Worm (Caenorhabditis elegans) whole organism, late embryonic: ENCODE results near the gene allo-1.
"Not testable (repeated sequence)": the region's sequence is repeated elsewhere in the genome, so short reads cannot be mapped to it uniquely, and the experiment has no call there.

Experiments used
- C08G9.2 ChIP-seq: sonication (generic microtip); optimal IDR thresholded peaks from 2 replicates; lab custom pipeline; 2016; ENCODE audit warnings: mild to moderate bottlenecking, missing genetic modification characterization, moderate library complexity, missing compliant biosample characterization
- ama-1 ChIP-seq: fragments of 150-350 bp; optimal IDR thresholded peaks from 2 replicates; lab custom pipeline; 2014
- ceh-24 ChIP-seq: sonication (generic microtip); optimal IDR thresholded peaks from 2 replicates; lab custom pipeline; 2016; ENCODE audit warnings: mild to moderate bottlenecking, missing genetic modification characterization, missing compliant biosample characterization
- ceh-31 ChIP-seq: sonication (generic microtip); optimal IDR thresholded peaks from 2 replicates; lab custom pipeline; 2016; ENCODE audit warnings: missing genetic modification characterization, missing compliant biosample characterization
- ceh-9 ChIP-seq: sonication (generic microtip); optimal IDR thresholded peaks from 2 replicates; lab custom pipeline; 2016; ENCODE audit warnings: mild to moderate bottlenecking, missing genetic modification characterization, inconsistent platforms, missing compliant biosample characterization
- ets-4 ChIP-seq: sonication (generic microtip); optimal IDR thresholded peaks from 2 replicates; lab custom pipeline; 2016; ENCODE audit warnings: missing genetic modification characterization, missing compliant biosample characterization
- nhr-232 ChIP-seq: sonication (generic microtip); optimal IDR thresholded peaks from 2 replicates; lab custom pipeline; 2016; ENCODE audit warnings: missing genetic modification characterization, missing compliant biosample characterization
- npax-4 ChIP-seq: sonication (generic microtip); optimal IDR thresholded peaks from 2 replicates; lab custom pipeline; 2016; ENCODE audit warnings: missing genetic modification characterization, missing compliant biosample characterization
- odd-2 ChIP-seq: sonication (generic microtip); optimal IDR thresholded peaks from 2 replicates; lab custom pipeline; 2017; ENCODE audit warnings: antibody characterized with exemption, mild to moderate bottlenecking, missing genetic modification characterization, missing compliant biosample characterization
- pag-3 ChIP-seq: sonication (generic microtip); optimal IDR thresholded peaks from 2 replicates; lab custom pipeline; 2016; ENCODE audit warnings: missing compliant biosample characterization, missing genetic modification characterization, borderline replicate concordance
- pat-9 ChIP-seq: fragments of 200-800 bp; sonication (Bioruptor generic); optimal IDR thresholded peaks from 2 replicates; lab custom pipeline; 2018; ENCODE audit warnings: mild to moderate bottlenecking, missing genetic modification characterization, moderate library complexity, missing compliant biosample characterization
- pha-4 ChIP-seq: fragments of 150-350 bp; optimal IDR thresholded peaks from 2 replicates; lab custom pipeline; 2018; ENCODE audit warnings: missing biosample characterization, missing genetic modification reagents, missing genetic modification characterization
- pqm-1 ChIP-seq: sonication (generic microtip); optimal IDR thresholded peaks from 2 replicates; lab custom pipeline; 2016; ENCODE audit warnings: missing genetic modification characterization, missing compliant biosample characterization
- rnt-1 ChIP-seq: sonication (generic microtip); optimal IDR thresholded peaks from 2 replicates; lab custom pipeline; 2016; ENCODE audit warnings: missing genetic modification characterization, missing compliant biosample characterization
- tbx-7 ChIP-seq: sonication (generic microtip); optimal IDR thresholded peaks from 2 replicates; lab custom pipeline; 2016; ENCODE audit warnings: missing genotype, missing genetic modification characterization, missing compliant biosample characterization
- unc-3 ChIP-seq, 2 experiments: fragments of 200-800 bp in 1 of 2; sonication (Bioruptor generic) in 1 of 2; sonication (generic microtip) in 1 of 2; conservative IDR thresholded peaks in 1 of 2; optimal IDR thresholded peaks in 1 of 2; 2 replicates each; pipeline versions ENCODE4 v1.3.6 to Lab custom; 2016 to 2022; ENCODE audit warnings: missing compliant biosample characterization in 2 of 2, missing genetic modification characterization in 2 of 2, missing genetic modification reagents in 1 of 2
- unc-55 ChIP-seq: sonication (generic microtip); optimal IDR thresholded peaks from 2 replicates; lab custom pipeline; 2017; ENCODE audit warnings: missing biosample characterization, missing genetic modification reagents, missing genetic modification characterization

allo-1 gene

DNA sequence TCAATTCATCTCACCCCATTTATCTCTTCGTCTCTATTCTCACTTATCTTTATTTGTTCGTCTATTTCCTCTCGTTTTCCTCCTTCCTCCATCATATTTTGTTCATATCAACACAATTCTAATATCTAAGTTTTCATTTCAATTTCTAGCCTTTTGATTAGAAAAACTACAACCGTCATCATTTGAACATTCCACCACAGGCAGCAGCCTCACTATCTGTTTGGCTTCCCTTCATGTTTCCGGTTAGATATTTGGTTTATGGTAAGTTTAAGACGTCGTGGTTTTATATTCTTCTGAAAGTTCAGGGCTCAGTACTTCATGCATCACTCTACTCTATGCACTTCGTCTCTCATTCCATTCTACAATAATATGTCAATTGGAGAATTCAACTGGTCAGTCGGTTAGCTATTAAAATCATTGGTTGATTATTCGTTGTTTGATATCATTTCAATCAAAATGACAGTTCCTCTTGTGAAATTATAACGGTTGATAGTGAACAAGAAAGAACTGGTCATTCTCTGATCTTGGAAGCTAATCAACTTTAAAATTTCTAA is 40.0 kb downstream of the allo-1 start, which contains the start of gene K08C7.1:
Gene K08C7.1, plus strand, starts transcription at position 43 of the 554 bp plus-strand sequence.
- TF ChIP-seq pat-9 (tag; lab: Kevin White, UChicago) (no peak), npax-4 (no peak), tbx-7 (tag; lab: Kevin White, UChicago) (no peak), ets-4 (no peak), odd-2 (tag; lab: Kevin White, UChicago) (no peak), C08G9.2 (no peak), ama-1 (lab: Kevin White, UChicago) (no peak), ceh-24 (no peak), pqm-1 (tag; lab: Kevin White, UChicago) (no peak), pag-3 (tag; lab: Kevin White, UChicago) (no peak), rnt-1 (tag; lab: Kevin White, UChicago) (no peak), unc-55 (GFP tag; lab: Kevin White, UChicago) (no peak), ceh-9 (tag; lab: Kevin White, UChicago) (no peak), nhr-232 (tag; lab: Kevin White, UChicago) (no peak)

ce11 chrIV:10654047-10654446 is 42.8 kb downstream of the allo-1 start, which contains the start of gene glb-19:
TSS of gene glb-19 (minus strand) at chrIV:10654147.
- TF ChIP-seq ceh-31 (tag; lab: Kevin White, UChicago); unc-3 (GFP tag; conservative IDR thresholded peaks at IDR 0.05; lab: Robert Waterston, UW); unc-3 (tag; optimal IDR thresholded peaks at IDR 0.05; lab: Kevin White, UChicago); pha-4 (tag; lab: Kevin White, UChicago): not testable (repeated sequence)
